Worm (Caenorhabditis elegans): ENCODE results near the gene Y82E9BL.12.

DNA sequence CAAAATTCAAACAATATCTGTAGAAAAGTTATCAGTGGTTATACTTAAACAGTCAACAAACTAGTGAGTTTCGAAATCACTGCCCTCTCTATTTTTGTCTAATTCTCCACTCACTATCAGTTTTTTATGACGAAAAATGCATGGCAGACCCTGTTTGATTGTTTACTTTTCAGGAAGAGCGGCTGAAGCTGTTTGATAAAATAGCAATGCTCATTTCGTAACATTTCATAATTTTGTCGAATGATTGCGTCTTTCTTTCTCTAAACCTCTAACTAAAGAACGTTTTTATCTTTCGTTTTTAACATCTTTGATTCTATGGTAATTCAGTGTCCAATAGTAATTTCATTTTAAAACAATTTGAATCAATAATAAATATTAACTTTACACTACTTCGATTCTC is 29.8 kb upstream of the Y82E9BL.12 start:
- TF ChIP-seq klf-2 (GFP tag; conservative IDR thresholded peaks at IDR 0.05) (no peak), ztf-23 (GFP tag; IDR thresholded peaks at IDR 0.05) (no peak), med-1 (GFP tag; optimal IDR thresholded peaks at IDR 0.05; ENCODE audit: insufficient read depth) (no peak), cog-1 (tag; optimal IDR thresholded peaks at IDR 0.05) (no peak), flt-1 (GFP tag; IDR thresholded peaks at IDR 0.05) (no peak), T22C8.4 (GFP tag; IDR thresholded peaks at IDR 0.05) (no peak)

All from whole organism, midembryonic.